Fruit fly (Drosophila melanogaster): ENCODE results near the gene Lk6.

Lk6 gene

dm6 chr3R:11762500-11762899 lies 1.8 kb downstream of the Lk6 start:
- TF ChIP-seq kay (GFP tag; ENCODE audit: borderline replicate concordance): peak; percentile 72
- no peak for TF ChIP-seq Hr96 (GFP tag; optimal IDR thresholded peaks at IDR 0.05)
- TF ChIP-seq Clk (GFP tag; optimal IDR thresholded peaks at IDR 0.05): peak; percentile 57
- TF ChIP-seq cic (GFP tag; optimal IDR thresholded peaks at IDR 0.05): peak; percentile 20
- peak; percentile 83 for TF ChIP-seq CG12768 (GFP tag; optimal IDR thresholded peaks at IDR 0.05)
- peak; percentile 8 for TF ChIP-seq ovo (GFP tag; optimal IDR thresholded peaks at IDR 0.05)

DNA sequence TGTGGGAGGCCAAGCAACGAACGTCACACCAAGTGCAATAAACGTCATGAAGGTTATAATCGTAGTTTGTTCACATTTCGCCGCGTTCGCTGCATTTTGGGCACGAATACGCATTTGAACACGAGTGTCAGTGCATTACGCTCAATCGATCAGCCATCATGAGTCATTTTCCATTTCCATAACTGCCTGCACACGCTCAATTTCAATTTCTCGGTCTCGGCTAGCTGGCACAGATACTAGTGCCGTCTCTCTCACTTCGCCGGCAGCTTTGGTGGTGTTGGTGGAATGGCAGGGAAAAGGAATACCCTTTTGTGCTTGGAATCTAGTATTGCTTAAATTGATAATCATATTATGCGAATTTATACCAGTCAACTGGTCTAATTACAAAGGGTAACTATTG lies 2.5 kb downstream of the Lk6 start:
- TF ChIP-seq kay (GFP tag; ENCODE audit: borderline replicate concordance) (peak; percentile 98), CG12768 (GFP tag; optimal IDR thresholded peaks at IDR 0.05) (no peak), CG5204 (GFP tag; optimal IDR thresholded peaks at IDR 0.05) (no peak), cnc (optimal IDR thresholded peaks at IDR 0.05) (no peak), Crg-1 (GFP tag; optimal IDR thresholded peaks at IDR 0.05) (no peak), Mnt (GFP tag; optimal IDR thresholded peaks at IDR 0.05) (no peak), pad (GFP tag; optimal IDR thresholded peaks at IDR 0.05) (no peak), toe (GFP tag; optimal IDR thresholded peaks at IDR 0.05) (no peak), CG11617 (GFP tag; optimal IDR thresholded peaks at IDR 0.05) (no peak), ovo (GFP tag; optimal IDR thresholded peaks at IDR 0.05) (no peak), tj (GFP tag; optimal IDR thresholded peaks at IDR 0.05) (peak; percentile 72), CG7045 (GFP tag; optimal IDR thresholded peaks at IDR 0.05) (no peak)

DNA sequence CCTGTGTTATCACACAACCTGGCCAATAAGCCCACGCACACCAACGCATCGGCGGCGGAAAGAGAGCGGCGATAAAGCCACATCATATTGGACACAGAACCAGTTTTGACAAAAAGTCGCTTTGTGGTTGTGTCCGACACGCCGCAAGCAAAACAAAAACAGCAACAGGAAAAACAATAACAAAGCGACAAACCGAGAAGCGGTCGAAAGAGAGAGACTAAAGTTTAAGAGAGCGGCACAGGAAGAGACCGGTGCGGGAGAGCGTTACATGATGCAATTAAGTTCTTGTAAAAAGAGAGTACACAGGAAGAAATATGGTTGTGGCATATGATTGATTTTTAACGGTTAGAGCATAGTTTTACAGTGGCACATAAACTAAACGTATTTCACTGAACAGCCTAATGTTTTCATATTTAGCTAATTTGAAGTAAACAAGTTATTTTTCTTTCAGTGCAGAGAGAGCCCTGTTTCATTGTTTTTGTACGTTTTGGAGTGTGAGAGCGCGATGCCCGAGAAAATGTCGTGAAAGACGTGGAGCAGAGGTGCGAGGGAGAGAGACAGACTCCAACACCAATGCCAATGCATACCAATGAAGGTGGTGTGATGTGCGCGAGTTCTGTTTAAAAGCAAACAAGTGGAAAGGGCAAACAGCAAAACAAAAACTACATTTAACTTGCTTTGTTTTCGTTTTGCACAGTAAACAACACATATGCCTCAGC lies 3.4 kb downstream of the Lk6 start:
- TF ChIP-seq CG7045 (GFP tag; optimal IDR thresholded peaks at IDR 0.05): peak; percentile 100
- no peak for TF ChIP-seq cnc (optimal IDR thresholded peaks at IDR 0.05)
- peak; percentile 100 for TF ChIP-seq CG7101 (tag; optimal IDR thresholded peaks at IDR 0.05)
- peak; percentile 96 for TF ChIP-seq ovo (GFP tag; optimal IDR thresholded peaks at IDR 0.05)
- peak; percentile 97 for TF ChIP-seq pad (GFP tag; optimal IDR thresholded peaks at IDR 0.05)
- peak; percentile 100 for TF ChIP-seq Crg-1 (GFP tag; optimal IDR thresholded peaks at IDR 0.05)
- peak; percentile 100 for TF ChIP-seq CG12768 (GFP tag; optimal IDR thresholded peaks at IDR 0.05)
- peak; percentile 100 for TF ChIP-seq Hr96 (GFP tag; optimal IDR thresholded peaks at IDR 0.05)
- peak; percentile 100 for TF ChIP-seq Clk (GFP tag; optimal IDR thresholded peaks at IDR 0.05)
- TF ChIP-seq kay (GFP tag; ENCODE audit: borderline replicate concordance): peak; percentile 99
- peak; percentile 99 for TF ChIP-seq bab1 (GFP tag; optimal IDR thresholded peaks at IDR 0.05)
- peak; percentile 100 for TF ChIP-seq CG33017 (tag; optimal IDR thresholded peaks at IDR 0.05)
- peak; percentile 97 for TF ChIP-seq tj (GFP tag; optimal IDR thresholded peaks at IDR 0.05)
- TF ChIP-seq CG14711 (tag; optimal IDR thresholded peaks at IDR 0.05): peak; percentile 99
- peak; percentile 100 for TF ChIP-seq toe (GFP tag; optimal IDR thresholded peaks at IDR 0.05)
- peak; percentile 100 for TF ChIP-seq CG1620 (GFP tag; optimal IDR thresholded peaks at IDR 0.05)
- peak; percentile 99 for TF ChIP-seq Mnt (GFP tag; optimal IDR thresholded peaks at IDR 0.05)
- TF ChIP-seq CG5204 (GFP tag; optimal IDR thresholded peaks at IDR 0.05): peak; percentile 100
- peak; percentile 97 for TF ChIP-seq cic (GFP tag; optimal IDR thresholded peaks at IDR 0.05)
- peak; percentile 100 for TF ChIP-seq CG11617 (GFP tag; optimal IDR thresholded peaks at IDR 0.05)

DNA sequence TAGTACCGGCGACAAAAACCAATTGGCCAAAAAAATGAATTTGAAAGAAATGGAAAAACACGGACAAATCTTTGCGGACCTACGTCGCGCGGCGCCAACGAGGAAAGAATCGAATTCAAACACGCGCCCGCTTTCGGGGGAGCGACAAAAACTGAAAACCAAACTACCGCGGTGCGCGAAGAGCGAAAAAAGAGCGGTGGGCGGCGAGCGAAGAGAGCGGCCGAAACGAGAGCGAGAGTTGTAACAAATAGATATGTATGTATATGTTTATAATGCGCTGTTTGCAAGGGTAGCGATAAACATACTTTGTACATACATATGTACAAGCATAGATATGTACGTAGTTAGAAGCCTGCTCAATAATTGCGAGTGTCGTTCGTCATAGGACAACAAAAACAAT lies 4.3 kb downstream of the Lk6 start:
- TF ChIP-seq kay (GFP tag; ENCODE audit: borderline replicate concordance) (no peak), CG12768 (GFP tag; optimal IDR thresholded peaks at IDR 0.05) (no peak), cic (GFP tag; optimal IDR thresholded peaks at IDR 0.05) (no peak), CG7101 (tag; optimal IDR thresholded peaks at IDR 0.05) (no peak), ovo (GFP tag; optimal IDR thresholded peaks at IDR 0.05) (no peak), Crg-1 (GFP tag; optimal IDR thresholded peaks at IDR 0.05) (no peak), CG14711 (tag; optimal IDR thresholded peaks at IDR 0.05) (no peak), bab1 (GFP tag; optimal IDR thresholded peaks at IDR 0.05) (no peak), Hr96 (GFP tag; optimal IDR thresholded peaks at IDR 0.05) (no peak), CG7045 (GFP tag; optimal IDR thresholded peaks at IDR 0.05) (no peak), tj (GFP tag; optimal IDR thresholded peaks at IDR 0.05) (no peak), Clk (GFP tag; optimal IDR thresholded peaks at IDR 0.05) (no peak)

DNA sequence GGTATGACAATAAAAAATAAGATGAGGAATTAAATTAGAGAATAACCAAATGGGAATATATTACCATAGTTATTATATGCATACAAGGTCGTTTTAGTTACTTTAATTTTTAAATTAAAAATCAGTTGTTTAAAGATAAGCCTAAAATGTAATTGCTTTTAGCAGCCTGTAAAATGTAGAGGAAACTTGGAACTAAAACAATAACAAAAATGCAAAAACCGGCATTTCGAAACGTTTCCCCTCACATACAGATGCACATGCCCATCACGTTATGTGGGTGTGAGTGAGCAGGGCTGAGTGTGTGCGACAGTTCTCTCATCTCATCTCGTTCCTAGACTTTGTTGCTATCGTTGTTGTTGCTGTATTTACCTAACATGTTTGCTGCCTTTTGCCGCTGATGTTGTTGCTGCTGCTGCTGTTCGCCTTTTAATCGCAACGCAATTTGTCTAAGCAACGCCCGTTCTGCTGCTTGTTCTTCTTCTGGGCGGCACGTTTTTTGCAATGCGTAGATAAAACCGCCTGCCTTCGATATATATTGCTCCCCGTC lies 5.0 kb downstream of the Lk6 start:
- TF ChIP-seq Clk (GFP tag; optimal IDR thresholded peaks at IDR 0.05) (no peak), cic (GFP tag; optimal IDR thresholded peaks at IDR 0.05) (peak; percentile 31), CG12768 (GFP tag; optimal IDR thresholded peaks at IDR 0.05) (no peak), pad (GFP tag; optimal IDR thresholded peaks at IDR 0.05) (peak; percentile 94), kay (GFP tag; ENCODE audit: borderline replicate concordance) (peak; percentile 96), CG1620 (GFP tag; optimal IDR thresholded peaks at IDR 0.05) (peak; percentile 35), ovo (GFP tag; optimal IDR thresholded peaks at IDR 0.05) (peak; percentile 32), Mnt (GFP tag; optimal IDR thresholded peaks at IDR 0.05) (peak; percentile 36), CG5204 (GFP tag; optimal IDR thresholded peaks at IDR 0.05) (no peak)

DNA sequence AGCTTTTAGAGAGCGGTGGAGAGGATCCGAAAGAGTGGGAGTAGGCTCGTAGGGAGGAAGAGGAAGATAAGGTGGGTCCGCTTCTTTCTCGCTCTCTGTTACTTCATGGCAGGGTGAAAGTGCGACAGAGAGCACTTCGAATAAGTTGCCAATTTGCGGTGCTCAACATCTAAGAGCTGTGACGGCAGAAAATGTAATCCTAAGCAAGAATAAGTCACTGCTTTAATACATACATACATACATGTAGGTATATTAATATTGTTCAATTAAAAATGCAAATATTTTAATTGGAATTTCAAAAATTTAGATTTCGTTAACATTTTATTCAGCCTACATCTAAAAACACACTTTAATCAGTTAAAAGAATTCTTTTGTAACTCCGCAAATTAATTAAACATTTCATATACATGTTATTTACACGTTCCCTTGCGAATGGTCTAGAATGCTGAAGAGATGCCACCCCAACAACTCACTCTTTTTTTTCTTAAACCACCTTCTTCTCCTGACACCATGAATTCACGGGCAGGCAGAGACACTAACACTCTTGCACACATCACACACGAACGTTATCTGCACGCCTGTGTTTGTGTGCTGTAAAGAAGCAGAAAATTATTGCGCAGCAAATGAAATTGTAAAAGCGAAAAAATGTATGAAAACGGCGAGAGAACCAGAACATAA lies 5.6 kb downstream of the Lk6 start:
- TF ChIP-seq Mnt (GFP tag; optimal IDR thresholded peaks at IDR 0.05) (no peak), bab1 (GFP tag; optimal IDR thresholded peaks at IDR 0.05) (no peak), CG14711 (tag; optimal IDR thresholded peaks at IDR 0.05) (no peak), ovo (GFP tag; optimal IDR thresholded peaks at IDR 0.05) (peak; percentile 8), tj (GFP tag; optimal IDR thresholded peaks at IDR 0.05) (peak; percentile 71), Crg-1 (GFP tag; optimal IDR thresholded peaks at IDR 0.05) (peak; percentile 22), CG12768 (GFP tag; optimal IDR thresholded peaks at IDR 0.05) (peak; percentile 60), toe (GFP tag; optimal IDR thresholded peaks at IDR 0.05) (no peak), CG11617 (GFP tag; optimal IDR thresholded peaks at IDR 0.05) (peak; percentile 75), pad (GFP tag; optimal IDR thresholded peaks at IDR 0.05) (no peak), Hr96 (GFP tag; optimal IDR thresholded peaks at IDR 0.05) (no peak), kay (GFP tag; ENCODE audit: borderline replicate concordance) (peak; percentile 94), CG33017 (tag; optimal IDR thresholded peaks at IDR 0.05) (no peak), Clk (GFP tag; optimal IDR thresholded peaks at IDR 0.05) (no peak), CG1620 (GFP tag; optimal IDR thresholded peaks at IDR 0.05) (no peak), CG7101 (tag; optimal IDR thresholded peaks at IDR 0.05) (peak; percentile 53), CG7045 (GFP tag; optimal IDR thresholded peaks at IDR 0.05) (peak; percentile 37), cic (GFP tag; optimal IDR thresholded peaks at IDR 0.05) (no peak), CG5204 (GFP tag; optimal IDR thresholded peaks at IDR 0.05) (no peak), cnc (optimal IDR thresholded peaks at IDR 0.05) (no peak)

Measured in whole organism, adult.